Worm (Caenorhabditis elegans) whole organism, L4 larva: ENCODE data around the gene col-119.

Source experiments
- D1046.2 ChIP-seq: fragments of 200-800 bp; sonication (Bioruptor generic); IDR thresholded peaks from 2 replicates; pipeline ENCODE4 v1.3.6; 2022; ENCODE audit warnings: missing genetic modification characterization, missing compliant biosample characterization
- F10B5.3 ChIP-seq: sonication (generic microtip); optimal IDR thresholded peaks from 2 replicates; lab custom pipeline; 2016; ENCODE audit warnings: mild to moderate bottlenecking, missing genetic modification characterization, missing compliant biosample characterization
- T20F7.1 ChIP-seq: fragments of 200-800 bp; sonication (Bioruptor generic); optimal IDR thresholded peaks from 2 replicates; lab custom pipeline; 2018; ENCODE audit warnings: mild to moderate bottlenecking, missing genetic modification characterization, missing compliant biosample characterization
- Y5F2A.4 ChIP-seq: fragments of 200-800 bp; sonication (Bioruptor generic); optimal IDR thresholded peaks from 2 replicates; lab custom pipeline; 2018; ENCODE audit warnings: mild to moderate bottlenecking, missing genetic modification characterization, missing compliant biosample characterization
- Y75B8A.6 ChIP-seq: fragments of 200-800 bp; sonication (Bioruptor generic); IDR thresholded peaks from 2 replicates; pipeline ENCODE4 v1.3.6; 2022; ENCODE audit warnings: missing genetic modification reagents, missing genetic modification characterization, missing compliant biosample characterization
- aha-1 ChIP-seq: fragments of 150-350 bp; peaks from one replicate; lab custom pipeline; 2014; ENCODE audit warnings: missing biosample characterization, missing genetic modification characterization
- arid-1 ChIP-seq: fragments of 200-800 bp; sonication (Bioruptor generic); conservative IDR thresholded peaks from 2 replicates; pipeline ENCODE4 v1.3.6; 2022; ENCODE audit warnings: missing genetic modification reagents, missing genetic modification characterization, missing compliant biosample characterization
- ceh-82 ChIP-seq: sonication (generic microtip); optimal IDR thresholded peaks from 2 replicates; lab custom pipeline; 2017; ENCODE audit warnings: missing biosample characterization, missing genetic modification characterization
- cey-2 ChIP-seq: sonication (generic microtip); optimal IDR thresholded peaks from 3 replicates; lab custom pipeline; 2017; ENCODE audit warnings: missing genetic modification characterization, mild to moderate bottlenecking, missing compliant biosample characterization, antibody characterized with exemption, borderline replicate concordance; ENCODE audit not compliant: insufficient read depth
- daf-16 ChIP-seq, 3 experiments: sonication (generic microtip); optimal IDR thresholded peaks; 2 replicates each; lab custom pipeline; 2016 to 2017; ENCODE audit warnings: missing genetic modification characterization in 3 of 3, missing genetic modification reagents in 3 of 3, mild to moderate bottlenecking in 2 of 3, missing compliant biosample characterization in 2 of 3, missing biosample characterization in 1 of 3, moderate library complexity in 1 of 3
- dmd-6 ChIP-seq: fragments of 200-800 bp; sonication (Bioruptor generic); IDR thresholded peaks from 2 replicates; pipeline ENCODE4 v1.3.6; 2022; ENCODE audit warnings: missing genetic modification reagents, missing genetic modification characterization, missing compliant biosample characterization
- egl-27 ChIP-seq: sonication (generic microtip); optimal IDR thresholded peaks from 3 replicates; lab custom pipeline; 2017; ENCODE audit warnings: missing biosample characterization, missing genetic modification reagents, missing genetic modification characterization
- fkh-10 ChIP-seq: fragments of 150-350 bp; optimal IDR thresholded peaks from 2 replicates; lab custom pipeline; 2014; ENCODE audit warnings: missing biosample characterization, missing genetic modification reagents, missing genetic modification characterization
- fos-1 ChIP-seq: fragments of 150-350 bp; optimal IDR thresholded peaks from 2 replicates; lab custom pipeline; 2014; ENCODE audit warnings: missing biosample characterization, missing genetic modification characterization
- gei-8 ChIP-seq: fragments of 200-800 bp; sonication (Bioruptor generic); optimal IDR thresholded peaks from 2 replicates; lab custom pipeline; 2018; ENCODE audit warnings: mild to moderate bottlenecking, missing genetic modification characterization, missing compliant biosample characterization
- lin-39 ChIP-seq: fragments of 150-350 bp; optimal IDR thresholded peaks from 2 replicates; lab custom pipeline; 2014; ENCODE audit warnings: missing biosample characterization, missing genetic modification reagents, missing genetic modification characterization
- lir-3 ChIP-seq: sonication (generic microtip); optimal IDR thresholded peaks from 2 replicates; lab custom pipeline; 2016; ENCODE audit warnings: mild to moderate bottlenecking, missing genetic modification characterization, missing compliant biosample characterization
- mxl-3 ChIP-seq: fragments of 200-800 bp; sonication (Bioruptor generic); optimal IDR thresholded peaks from 2 replicates; lab custom pipeline; 2018; ENCODE audit warnings: mild to moderate bottlenecking, missing genetic modification characterization, missing compliant biosample characterization
- nhr-102 ChIP-seq: sonication (generic microtip); optimal IDR thresholded peaks from 2 replicates; lab custom pipeline; 2016; ENCODE audit warnings: mild to moderate bottlenecking, missing genetic modification characterization, moderate library complexity, missing compliant biosample characterization
- nhr-237 ChIP-seq: sonication (generic microtip); optimal IDR thresholded peaks from 2 replicates; lab custom pipeline; 2017; ENCODE audit warnings: missing biosample characterization, missing genetic modification characterization
- nhr-28 ChIP-seq: fragments of 150-350 bp; optimal IDR thresholded peaks from 2 replicates; lab custom pipeline; 2014; ENCODE audit warnings: missing biosample characterization, missing genetic modification characterization
- nhr-42 ChIP-seq: fragments of 200-800 bp; sonication (Bioruptor generic); IDR thresholded peaks from 2 replicates; pipeline ENCODE4 v1.3.6; 2022; ENCODE audit warnings: missing genetic modification characterization, missing compliant biosample characterization
- nhr-48 ChIP-seq: sonication (generic microtip); optimal IDR thresholded peaks from 2 replicates; lab custom pipeline; 2016; ENCODE audit warnings: mild to moderate bottlenecking, missing genetic modification characterization, missing compliant biosample characterization
- nhr-76 ChIP-seq: fragments of 150-350 bp; optimal IDR thresholded peaks from 2 replicates; lab custom pipeline; 2014; ENCODE audit warnings: missing biosample characterization, missing genetic modification characterization
- pha-4 ChIP-seq, 2 experiments: fragments of 150-350 bp in 1 of 2; fragments of 200-800 bp in 1 of 2; sonication (Bioruptor generic) in 1 of 2; IDR thresholded peaks in 1 of 2; optimal IDR thresholded peaks in 1 of 2; 2 replicates each; pipeline versions ENCODE4 v1.3.6 to Lab custom; 2014 to 2022; ENCODE audit warnings: missing genetic modification characterization in 2 of 2, missing genetic modification reagents in 2 of 2, missing biosample characterization in 1 of 2, missing compliant biosample characterization in 1 of 2
- rbr-2 ChIP-seq: sonication (generic microtip); optimal IDR thresholded peaks from 2 replicates; lab custom pipeline; 2016; ENCODE audit warnings: missing genotype, missing genetic modification characterization, missing compliant biosample characterization
- saeg-2 ChIP-seq: fragments of 200-800 bp; sonication (Bioruptor generic); IDR thresholded peaks from 2 replicates; pipeline ENCODE4 v1.3.6; 2022; ENCODE audit warnings: missing genetic modification reagents, missing genetic modification characterization, missing compliant biosample characterization
- snpc-1.2 ChIP-seq: fragments of 200-800 bp; sonication (Bioruptor generic); IDR thresholded peaks from 2 replicates; pipeline ENCODE4 v1.3.6; 2022; ENCODE audit warnings: missing genetic modification reagents, missing genetic modification characterization, missing compliant biosample characterization
- snpc-4 ChIP-seq: fragments of 150-350 bp; optimal IDR thresholded peaks from 2 replicates; lab custom pipeline; 2014; ENCODE audit warnings: missing biosample characterization, missing genetic modification characterization
- spr-1 ChIP-seq: sonication (generic microtip); optimal IDR thresholded peaks from 2 replicates; lab custom pipeline; 2016; ENCODE audit warnings: mild to moderate bottlenecking, missing genetic modification characterization, missing compliant biosample characterization
- unc-62 ChIP-seq, 3 experiments: fragments of 150-350 bp in 1 of 3; sonication (generic microtip); optimal IDR thresholded peaks in 2 of 3; peaks in 1 of 3; 1 replicate in 1 of 3; 2 replicates in 2 of 3; lab custom pipeline; 2014 to 2017; ENCODE audit warnings: missing biosample characterization in 3 of 3, missing genetic modification characterization in 3 of 3, missing genetic modification reagents in 3 of 3, missing genotype in 1 of 3
- zfp-2 ChIP-seq: sonication (generic microtip); optimal IDR thresholded peaks from 2 replicates; lab custom pipeline; 2016; ENCODE audit warnings: mild to moderate bottlenecking, missing genetic modification characterization, missing compliant biosample characterization
- zfp-3 ChIP-seq: fragments of 200-800 bp; sonication (Bioruptor generic); conservative IDR thresholded peaks from 2 replicates; pipeline ENCODE4 v1.3.6; 2022; ENCODE audit warnings: missing genetic modification reagents, missing genetic modification characterization, missing compliant biosample characterization

col-119 gene

DNA sequence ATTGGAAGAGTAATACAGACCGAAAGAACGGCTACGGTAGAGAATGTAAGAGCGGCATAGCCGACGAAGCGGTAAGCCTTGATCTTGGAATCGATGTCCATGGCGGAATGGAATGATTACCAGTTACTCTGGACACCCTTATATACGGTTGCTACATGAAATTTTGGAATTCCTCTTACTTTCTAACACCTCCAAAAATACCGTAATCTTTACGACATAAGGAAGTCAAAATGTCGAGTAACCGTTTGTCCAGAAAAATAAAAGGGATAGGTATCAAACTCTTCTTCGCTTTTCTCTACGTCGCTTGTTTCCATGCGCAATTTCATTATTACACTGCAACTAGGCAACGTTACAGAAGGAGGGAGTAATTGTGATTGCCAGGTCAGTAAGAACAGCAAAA is at the start of gene col-119:
TSS of gene col-119 (minus strand) at position 101 of the 400 bp plus-strand sequence.
- TF ChIP-seq aha-1 (tag; lab: Kevin White, UChicago), result peak; percentile 18
- TF ChIP-seq rbr-2, result no peak
- peak; percentile 38 for TF ChIP-seq cey-2
- peak; percentile 16; the same call in 1 of the 2 replicates for TF ChIP-seq dmd-6
- peak; percentile 22 for TF ChIP-seq nhr-76
- TF ChIP-seq nhr-48 (tag; lab: Kevin White, UChicago), result no peak
- no peak for TF ChIP-seq D1046.2 (GFP tag; lab: Robert Waterston, UW)
- no peak for TF ChIP-seq fkh-10 (GFP tag; lab: Kevin White, UChicago)
- TF ChIP-seq gei-8 (GFP tag; lab: Kevin White, UChicago), result no peak
- TF ChIP-seq pha-4 (GFP tag; IDR thresholded peaks at IDR 0.05; lab: Robert Waterston, UW), result no peak
- no peak for TF ChIP-seq pha-4 (tag; optimal IDR thresholded peaks at IDR 0.05; lab: Kevin White, UChicago)
- TF ChIP-seq lin-39 (tag; lab: Kevin White, UChicago), result no peak

DNA sequence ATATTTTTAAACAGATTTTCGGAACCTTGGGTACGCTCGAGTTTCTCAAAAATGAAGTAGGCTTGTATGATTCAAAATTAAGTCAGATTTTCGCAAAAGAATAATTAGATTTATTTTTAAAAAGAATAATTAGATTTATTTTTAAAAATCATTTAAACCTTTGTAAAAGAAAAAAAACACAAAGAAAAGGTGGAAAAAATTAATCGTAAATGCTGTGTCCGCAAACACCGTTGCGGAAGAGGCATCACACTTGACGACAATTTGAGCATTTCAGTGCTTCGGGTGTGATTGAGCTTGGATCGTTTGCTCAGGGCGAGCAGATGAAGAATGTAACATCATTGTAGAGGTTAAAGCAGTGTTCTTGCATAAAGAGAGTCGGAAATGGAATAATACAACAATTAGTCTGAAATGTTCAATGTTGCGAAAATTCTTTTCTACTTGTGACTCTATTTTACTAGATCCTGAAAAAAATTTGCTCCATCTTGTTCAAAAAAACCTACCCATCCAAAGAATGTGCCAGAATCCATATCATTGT is 41.7 kb upstream of the col-119 start:
- peak in 1 of 2 experiments; percentile 72 for TF ChIP-seq unc-62 (GFP tag; optimal IDR thresholded peaks at IDR 0.05 in 1 of 2; lab: Kevin White, UChicago)
- TF ChIP-seq unc-62 (tag; optimal IDR thresholded peaks at IDR 0.05; lab: Kevin White, UChicago), result no peak
- no peak for TF ChIP-seq ceh-82 (tag; lab: Kevin White, UChicago)

DNA sequence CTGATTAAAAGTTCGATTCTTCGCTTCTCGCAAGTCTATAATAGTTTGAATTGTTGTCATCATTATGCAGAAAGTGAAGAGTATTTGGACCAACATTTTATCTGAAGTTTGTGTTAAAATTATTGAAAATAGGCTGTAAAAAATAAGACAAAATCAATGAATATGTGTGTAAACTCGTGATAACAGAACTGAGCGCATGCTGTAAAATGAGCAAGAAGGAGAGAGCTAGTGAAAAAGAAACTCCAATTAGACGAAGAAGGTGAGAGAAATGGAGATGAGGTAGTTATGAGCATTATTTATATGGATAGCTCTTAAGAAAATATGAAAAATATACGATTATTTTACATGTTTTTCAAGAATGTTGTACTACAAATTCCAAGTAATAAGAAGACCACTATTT is 41.2 kb upstream of the col-119 start, which contains the start of gene C53D6.4:
TSS of gene C53D6.4 (minus strand) at position 101 of the 400 bp plus-strand sequence.
- TF ChIP-seq mxl-3 (no peak), zfp-2 (tag; lab: Kevin White, UChicago) (no peak), snpc-4 (tag; lab: Kevin White, UChicago) (no peak), arid-1 (GFP tag; lab: Robert Waterston, UW) (no peak), Y5F2A.4 (GFP tag; lab: Kevin White, UChicago) (no peak), spr-1 (tag; lab: Kevin White, UChicago) (no peak), nhr-28 (tag; lab: Kevin White, UChicago) (no peak), T20F7.1 (GFP tag; lab: Kevin White, UChicago) (no peak), nhr-237 (tag; lab: Kevin White, UChicago) (no peak), zfp-3 (GFP tag; lab: Robert Waterston, UW) (no peak), saeg-2 (GFP tag; lab: Robert Waterston, UW) (no peak), egl-27 (tag; lab: Kevin White, UChicago) (no peak), lir-3 (tag; lab: Kevin White, UChicago) (no peak), F10B5.3 (tag; lab: Kevin White, UChicago) (no peak), nhr-102 (no peak), snpc-1.2 (GFP tag; lab: Robert Waterston, UW) (no peak), ceh-82 (tag; lab: Kevin White, UChicago) (no peak), D1046.2 (GFP tag; lab: Robert Waterston, UW) (no peak), Y75B8A.6 (GFP tag; lab: Robert Waterston, UW) (no peak), nhr-42 (GFP tag; lab: Robert Waterston, UW) (no peak)

DNA sequence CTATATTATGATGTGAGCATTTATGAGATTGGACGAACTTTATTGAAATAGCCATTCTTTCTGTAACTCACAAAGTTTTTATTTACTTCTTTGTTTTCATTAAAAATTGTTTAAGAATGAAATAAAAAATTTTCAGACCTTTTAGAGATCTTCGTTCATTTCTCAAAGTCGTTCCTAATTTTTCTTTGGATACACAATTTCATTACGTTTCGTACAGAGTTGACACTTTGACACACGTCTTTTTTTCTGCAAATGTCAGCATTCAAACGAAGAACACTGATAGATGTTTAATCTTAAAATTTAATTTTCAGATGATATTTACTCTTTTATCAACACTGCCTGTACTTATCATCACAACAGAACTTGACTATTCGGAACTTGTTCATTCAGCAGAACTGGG is 36.9 kb upstream of the col-119 start, which contains the start of gene acc-2:
TSS of gene acc-2 (plus strand) at position 301 of the 400 bp plus-strand sequence.
- TF ChIP-seq fos-1 (tag; lab: Kevin White, UChicago), result no peak

DNA sequence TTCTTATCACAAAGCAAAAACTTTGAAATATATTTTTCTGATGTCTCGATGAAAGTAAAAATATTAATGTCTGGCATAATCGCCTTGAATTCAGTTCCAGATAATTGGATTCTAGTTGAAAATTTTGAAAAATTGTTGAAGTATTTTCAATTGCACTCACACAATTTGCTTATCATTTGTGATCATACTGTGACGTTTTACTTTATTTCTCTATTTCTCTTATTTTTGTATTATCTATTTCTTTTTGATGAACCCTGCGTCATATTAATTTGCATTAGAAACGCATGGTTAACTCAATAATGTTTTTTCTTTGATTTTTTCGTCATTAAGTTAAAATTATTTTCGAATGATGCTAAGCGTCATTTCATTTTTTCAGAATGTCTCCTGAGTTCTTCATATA is 30.7 kb upstream of the col-119 start, which contains the start of gene C53D6.11:
TSS of gene C53D6.11 (plus strand) at position 328 of the 400 bp plus-strand sequence.
- TF ChIP-seq nhr-28 (tag; lab: Kevin White, UChicago) (peak; percentile 45), F10B5.3 (tag; lab: Kevin White, UChicago) (no peak), daf-16 (GFP tag; optimal IDR thresholded peaks at IDR 0.05; lab: Kevin White, UChicago) (no peak), daf-16 (tag; optimal IDR thresholded peaks at IDR 0.05; lab: Kevin White, UChicago) (peak; percentile 36)
